Worm (Caenorhabditis elegans) whole organism, young adult: ENCODE results near the gene R04B5.7.
A peak's percentile ranks its signal among the peaks of the same experiment; 100 is the strongest.

Experiments
- K12H6.12 ChIP-seq: fragments of 200-800 bp; sonication (Bioruptor generic); optimal IDR thresholded peaks from 2 replicates; lab custom pipeline; 2018; ENCODE audit warnings: mild to moderate bottlenecking, missing genetic modification characterization, missing compliant biosample characterization
- Y95B8A.8 ChIP-seq: fragments of 200-800 bp; sonication (Bioruptor generic); IDR thresholded peaks from 2 replicates; pipeline ENCODE4 v1.3.6; 2022; ENCODE audit warnings: missing genetic modification reagents, missing genetic modification characterization, missing compliant biosample characterization
- atf-7 ChIP-seq: sonication (generic microtip); optimal IDR thresholded peaks from 2 replicates; lab custom pipeline; 2017; ENCODE audit warnings: mild to moderate bottlenecking, missing genetic modification characterization, missing compliant biosample characterization
- attf-5 ChIP-seq: fragments of 200-800 bp; sonication (Bioruptor generic); optimal IDR thresholded peaks from 2 replicates; lab custom pipeline; 2018; ENCODE audit warnings: mild to moderate bottlenecking, missing genetic modification characterization, missing compliant biosample characterization
- bed-1 ChIP-seq: fragments of 200-800 bp; sonication (Bioruptor generic); IDR thresholded peaks from 2 replicates; pipeline ENCODE4 v1.3.6; 2022; ENCODE audit warnings: missing genetic modification reagents, missing genetic modification characterization, missing compliant biosample characterization
- dpff-1 ChIP-seq: sonication (generic microtip); optimal IDR thresholded peaks from 2 replicates; lab custom pipeline; 2017; ENCODE audit warnings: mild to moderate bottlenecking, missing genetic modification characterization, missing compliant biosample characterization
- lsy-27 ChIP-seq: sonication (generic microtip); optimal IDR thresholded peaks from 2 replicates; lab custom pipeline; 2017; ENCODE audit warnings: missing genetic modification characterization, mild to moderate bottlenecking, missing compliant biosample characterization, antibody characterized with exemption, missing genotype, borderline replicate concordance; ENCODE audit not compliant: insufficient read depth
- nhr-80 ChIP-seq: sonication (generic microtip); optimal IDR thresholded peaks from 2 replicates; lab custom pipeline; 2016; ENCODE audit warnings: missing genetic modification characterization, missing compliant biosample characterization
- snpc-4 ChIP-seq, 5 experiments: fragments of 150-350 bp in 1 of 5; sonication (generic microtip) in 4 of 5; optimal IDR thresholded peaks; 2 replicates each; lab custom pipeline; 2014 to 2018; ENCODE audit warnings: missing genetic modification characterization in 5 of 5, missing biosample characterization in 3 of 5, antibody characterized with exemption in 2 of 5, mild to moderate bottlenecking in 2 of 5, missing compliant biosample characterization in 2 of 5, missing genotype in 2 of 5, moderate library complexity in 2 of 5, missing genetic modification reagents in 1 of 5
- sptf-2 ChIP-seq: fragments of 200-800 bp; sonication (Bioruptor generic); optimal IDR thresholded peaks from 2 replicates; lab custom pipeline; 2018; ENCODE audit warnings: mild to moderate bottlenecking, missing genetic modification characterization, missing compliant biosample characterization

- TF ChIP-seq snpc-4 (GFP tag; optimal IDR thresholded peaks at IDR 0.05; lab: Kevin White, UChicago): no peak
- TF ChIP-seq snpc-4 (tag; optimal IDR thresholded peaks at IDR 0.05; lab: Kevin White, UChicago): peak in 2 of 4 experiments; percentile 31 to 48
- peak; percentile 76 for TF ChIP-seq nhr-80 (tag; lab: Kevin White, UChicago)
- TF ChIP-seq sptf-2 (GFP tag; lab: Kevin White, UChicago): peak; percentile 13
- peak; percentile 32 for TF ChIP-seq attf-5 (GFP tag; lab: Kevin White, UChicago)
- no peak for TF ChIP-seq bed-1 (GFP tag; lab: Robert Waterston, UW)
- TF ChIP-seq atf-7 (tag; lab: Kevin White, UChicago): peak; percentile 38
- TF ChIP-seq dpff-1 (tag; lab: Kevin White, UChicago): no peak
- TF ChIP-seq K12H6.12: peak; percentile 49
- TF ChIP-seq lsy-27: no peak
- no peak for TF ChIP-seq Y95B8A.8 (GFP tag; lab: Robert Waterston, UW)
Observed at ce11 chrV:10039837-10040236, 50.5 kb downstream of the R04B5.7 start.
